Fruit fly (Drosophila melanogaster): ENCODE data around the gene CG31128.
A peak's percentile ranks its signal among the peaks of the same experiment; 100 is the strongest.

Gene CG31128

DNA sequence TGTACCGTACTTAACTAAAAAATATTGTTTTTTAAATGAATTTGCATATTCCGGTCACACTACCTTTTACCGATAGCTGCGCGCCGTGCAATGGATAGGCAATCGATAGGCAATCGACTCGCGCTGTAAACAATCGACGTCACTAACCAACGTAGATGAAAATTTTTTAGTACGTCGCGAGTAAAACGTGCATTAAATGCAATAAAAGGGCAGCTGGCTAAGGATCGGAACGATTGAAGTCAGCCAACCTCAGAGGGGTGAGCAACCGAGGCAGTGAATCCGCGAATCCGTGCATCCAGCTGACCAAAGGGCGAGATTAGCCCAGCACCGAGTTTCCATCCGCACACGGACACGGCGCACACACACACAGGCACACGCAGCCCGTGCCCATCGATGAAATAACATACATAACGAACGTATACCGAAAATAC is 49.0 kb downstream of the CG31128 start, which contains the start of gene Pp1alpha-96A (continued):
- TF ChIP-seq CG14860 (GFP tag; IDR thresholded peaks at IDR 0.05; ENCODE audit: partially characterized antibody) (peak; percentile 77), HLH4C (GFP tag; IDR thresholded peaks at IDR 0.05; ENCODE audit: partially characterized antibody) (peak; percentile 84), grau (tag; optimal IDR thresholded peaks at IDR 0.05) (peak; percentile 28), CG1832 (GFP tag; optimal IDR thresholded peaks at IDR 0.05) (no peak), CG16815 (GFP tag; optimal IDR thresholded peaks at IDR 0.05) (no peak), lov (optimal IDR thresholded peaks at IDR 0.05) (no peak), lov (GFP tag; IDR thresholded peaks at IDR 0.05) (no peak), mam (GFP tag; optimal IDR thresholded peaks at IDR 0.05) (peak; percentile 24), CG11398 (GFP tag; optimal IDR thresholded peaks at IDR 0.05) (peak; percentile 18), CG6175 (GFP tag; IDR thresholded peaks at IDR 0.05) (no peak), Ets97D (GFP tag; optimal IDR thresholded peaks at IDR 0.05) (peak; percentile 66), CG1603 (tag; optimal IDR thresholded peaks at IDR 0.05) (peak; percentile 75), pho (GFP tag; optimal IDR thresholded peaks at IDR 0.05) (peak; percentile 26), CG3847 (GFP tag; IDR thresholded peaks at IDR 0.05) (peak; percentile 47; the same call in 1 of the 2 replicates), chinmo (GFP tag; IDR thresholded peaks at IDR 0.05; ENCODE audit: partially characterized antibody) (peak; percentile 55; the same call in 1 of the 4 replicates), CG6272 (GFP tag; IDR thresholded peaks at IDR 0.05) (peak; percentile 17; the same call in 1 of the 2 replicates), knrl (GFP tag; IDR thresholded peaks at IDR 0.05; ENCODE audit: partially characterized antibody) (peak; percentile 87), CG13775 (GFP tag; optimal IDR thresholded peaks at IDR 0.05) (no peak), nerfin-1 (tag; optimal IDR thresholded peaks at IDR 0.05) (peak; percentile 28), gro (GFP tag; optimal IDR thresholded peaks at IDR 0.05) (peak; percentile 54), CG7786 (GFP tag; optimal IDR thresholded peaks at IDR 0.05) (no peak), nmo (GFP tag; optimal IDR thresholded peaks at IDR 0.05) (peak; percentile 44), Adf1 (GFP tag; IDR thresholded peaks at IDR 0.05) (0 out of 2 replicates have a peak, but pooled peaks have one; percentile 7), CG17328 (GFP tag; IDR thresholded peaks at IDR 0.05) (0 out of 2 replicates have a peak, but pooled peaks have one; percentile 5), ind (GFP tag; optimal IDR thresholded peaks at IDR 0.05) (peak; percentile 11), CG12659 (GFP tag; optimal IDR thresholded peaks at IDR 0.05) (peak; percentile 52), unc-4 (GFP tag; IDR thresholded peaks at IDR 0.05; ENCODE audit: partially characterized antibody) (peak; percentile 88), bigmax (GFP tag; optimal IDR thresholded peaks at IDR 0.05) (peak; percentile 43), CG3995 (GFP tag; optimal IDR thresholded peaks at IDR 0.05) (peak; percentile 20), schlank (tag; optimal IDR thresholded peaks at IDR 0.05) (no peak), Hr3 (GFP tag; optimal IDR thresholded peaks at IDR 0.05) (no peak), bbx (GFP tag; IDR thresholded peaks at IDR 0.05; ENCODE audit: partially characterized antibody) (peak; percentile 86), sna (GFP tag; IDR thresholded peaks at IDR 0.05; ENCODE audit: partially characterized antibody) (peak; percentile 80), CHES-1-like (GFP tag; optimal IDR thresholded peaks at IDR 0.05) (peak; percentile 6), CoRest (tag; optimal IDR thresholded peaks at IDR 0.05) (peak; percentile 16), CG15514 (GFP tag; optimal IDR thresholded peaks at IDR 0.05) (peak; percentile 61), hbn (GFP tag; IDR thresholded peaks at IDR 0.05; ENCODE audit: partially characterized antibody) (peak; percentile 84), Mad (GFP tag; optimal IDR thresholded peaks at IDR 0.05) (peak; percentile 21), CG13424 (tag; optimal IDR thresholded peaks at IDR 0.05) (no peak), vvl (GFP tag; IDR thresholded peaks at IDR 0.05) (no peak; the same call in 1 of the 2 replicates), Max (GFP tag; optimal IDR thresholded peaks at IDR 0.05) (peak; percentile 12), inv (GFP tag; IDR thresholded peaks at IDR 0.05; ENCODE audit: partially characterized antibody) (peak; percentile 76; the same call in 1 of the 2 replicates), CG6254 (GFP tag; optimal IDR thresholded peaks at IDR 0.05) (no peak), gcm2 (GFP tag; optimal IDR thresholded peaks at IDR 0.05) (peak; percentile 13), MESR4 (GFP tag; optimal IDR thresholded peaks at IDR 0.05) (peak; percentile 98), stwl (tag; optimal IDR thresholded peaks at IDR 0.05) (peak; percentile 92), ssp (GFP tag; IDR thresholded peaks at IDR 0.05) (no peak), CG12155 (GFP tag; optimal IDR thresholded peaks at IDR 0.05) (no peak), CG32767 (GFP tag; IDR thresholded peaks at IDR 0.05) (peak; percentile 62; the same call in 1 of the 2 replicates)

All from whole organism, embryonic.